Worm (Caenorhabditis elegans) whole organism, young adult: ENCODE measurements around the gene T02E9.6.

Experiments
- F52B5.7 ChIP-seq: sonication (generic microtip); optimal IDR thresholded peaks from 2 replicates; lab custom pipeline; 2016; ENCODE audit warnings: mild to moderate bottlenecking, missing genetic modification characterization, missing compliant biosample characterization
- efl-1 ChIP-seq: fragments of 150-350 bp; optimal IDR thresholded peaks from 2 replicates; lab custom pipeline; 2014; ENCODE audit warnings: missing biosample characterization, missing genetic modification reagents, missing genetic modification characterization
- him-1 ChIP-seq: sonication (generic microtip); optimal IDR thresholded peaks from 2 replicates; lab custom pipeline; 2016; ENCODE audit warnings: missing genotype, missing genetic modification reagents, missing genetic modification characterization, missing compliant biosample characterization
- lin-40 ChIP-seq: sonication (generic microtip); optimal IDR thresholded peaks from 2 replicates; lab custom pipeline; 2016; ENCODE audit warnings: missing genetic modification characterization, mild to moderate bottlenecking, missing compliant biosample characterization, missing genotype, missing genetic modification reagents
- mes-4 ChIP-seq: sonication (generic microtip); optimal IDR thresholded peaks from 2 replicates; lab custom pipeline; 2016; ENCODE audit warnings: missing genotype, missing genetic modification characterization, missing compliant biosample characterization
- nhr-120 ChIP-seq: fragments of 200-800 bp; sonication (Bioruptor generic); IDR thresholded peaks from 2 replicates; pipeline ENCODE4 v1.3.6; 2022; ENCODE audit warnings: missing genetic modification characterization, missing compliant biosample characterization
- unc-130 ChIP-seq: sonication (generic microtip); optimal IDR thresholded peaks from 2 replicates; lab custom pipeline; 2016; ENCODE audit warnings: missing genetic modification reagents, missing genetic modification characterization, missing compliant biosample characterization
- ztf-25 ChIP-seq: fragments of 200-800 bp; sonication (Bioruptor generic); IDR thresholded peaks from 2 replicates; pipeline ENCODE4 v1.3.6; 2022; ENCODE audit warnings: missing genetic modification reagents, missing genetic modification characterization, missing compliant biosample characterization

DNA sequence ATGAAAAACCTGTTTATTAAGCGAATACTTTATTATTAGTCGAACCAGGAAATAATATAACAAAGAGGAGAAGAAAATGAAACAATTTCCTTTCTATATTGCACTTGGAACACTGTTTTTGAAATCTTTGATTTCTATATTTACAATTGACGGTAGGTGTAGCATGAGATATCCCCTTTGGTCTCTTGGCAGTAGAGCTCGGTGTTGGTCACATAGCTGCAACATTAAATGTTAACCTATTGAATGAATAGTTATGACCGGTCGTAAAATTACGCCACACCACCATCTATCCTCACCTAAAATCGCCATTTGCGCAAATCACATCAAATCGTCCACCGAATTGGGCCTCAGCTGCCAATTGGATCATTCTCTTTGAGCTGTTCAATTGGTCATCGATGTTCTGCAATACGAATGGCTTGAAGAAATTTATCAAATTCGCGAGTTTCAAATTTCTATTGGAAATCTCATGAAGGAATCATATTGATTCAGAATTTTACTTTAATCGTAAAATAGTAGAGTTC is 10.8 kb upstream of the T02E9.6 start:
- TF ChIP-seq ztf-25 (GFP tag; lab: Robert Waterston, UW) = no peak
- no peak for TF ChIP-seq unc-130
- TF ChIP-seq him-1 (tag; lab: Kevin White, UChicago) = no peak
- TF ChIP-seq F52B5.7 = no peak
- no peak for TF ChIP-seq lin-40
- TF ChIP-seq efl-1 (GFP tag; lab: Kevin White, UChicago) = no peak
- TF ChIP-seq mes-4 (tag; lab: Kevin White, UChicago) = no peak
- no peak for TF ChIP-seq nhr-120 (GFP tag; lab: Robert Waterston, UW)
